Worm (Caenorhabditis elegans): ENCODE data around the gene Y66D12A.30.

DNA sequence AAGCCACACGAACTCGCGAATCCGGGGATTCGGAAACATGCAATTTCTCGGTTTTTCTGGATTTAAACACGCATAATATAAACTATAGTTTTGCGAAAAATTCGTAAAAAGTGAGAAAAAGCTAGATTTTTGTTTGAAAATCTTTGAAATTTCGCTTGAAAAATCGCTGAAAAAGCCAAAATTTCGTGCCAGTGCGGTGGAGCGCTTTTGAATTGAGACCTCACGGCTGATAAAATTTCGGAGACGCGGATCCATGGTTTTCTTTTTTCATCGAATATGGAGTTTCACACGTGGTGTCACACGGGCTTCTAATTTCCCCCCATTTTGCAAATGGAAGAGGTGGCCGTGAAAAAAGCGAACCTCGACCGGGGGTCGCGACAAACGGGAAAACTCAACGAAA, 19.4 kb upstream of the Y66D12A.30 start:
- no peak for TF ChIP-seq nhr-28 (tag; optimal IDR thresholded peaks at IDR 0.05)
- TF ChIP-seq pha-4 (tag; optimal IDR thresholded peaks at IDR 0.05): no peak
- TF ChIP-seq nhr-237 (tag; optimal IDR thresholded peaks at IDR 0.05): no peak
- TF ChIP-seq snpc-4 (tag; optimal IDR thresholded peaks at IDR 0.05): no peak
- TF ChIP-seq mab-5 (tag; optimal IDR thresholded peaks at IDR 0.05): no peak
- no peak for TF ChIP-seq lin-13 (tag; optimal IDR thresholded peaks at IDR 0.05)
